Worm (Caenorhabditis elegans): ENCODE results near the gene K10G4.3.

DNA sequence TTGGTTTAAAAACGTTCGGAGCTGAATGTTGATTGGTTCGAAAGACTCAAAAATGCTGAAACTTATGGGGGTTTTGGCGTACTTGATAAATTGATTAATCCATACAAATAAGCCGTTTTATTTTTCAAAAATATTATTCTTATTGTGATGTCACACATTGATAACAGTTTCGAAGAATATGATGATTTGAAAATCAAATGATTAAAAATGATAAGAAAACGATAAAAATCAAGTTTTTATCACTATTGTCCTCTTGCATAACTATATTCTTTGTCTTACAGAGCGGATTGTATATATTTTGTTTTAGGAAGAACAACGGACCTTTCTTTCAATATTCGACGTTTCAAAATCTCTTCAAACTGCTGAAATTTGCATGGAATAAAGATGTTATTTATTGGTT is 21.7 kb downstream of the K10G4.3 start:
- no peak for TF ChIP-seq rnt-1 (tag; optimal IDR thresholded peaks at IDR 0.05)
- TF ChIP-seq ceh-18 (tag; optimal IDR thresholded peaks at IDR 0.05) = no peak
- no peak for TF ChIP-seq unc-3 (GFP tag; conservative IDR thresholded peaks at IDR 0.05)
- no peak for TF ChIP-seq unc-3 (tag; optimal IDR thresholded peaks at IDR 0.05)
